Worm (Caenorhabditis elegans) whole organism, L4 larva: ENCODE results near the gene F14F3.4.

Source experiments
- F37D6.2 ChIP-seq: sonication (generic microtip); optimal IDR thresholded peaks from 2 replicates; lab custom pipeline; 2016; ENCODE audit warnings: mild to moderate bottlenecking, missing genetic modification characterization, missing compliant biosample characterization
- Y105C5A.15 ChIP-seq: fragments of 200-800 bp; sonication (Bioruptor generic); IDR thresholded peaks from 2 replicates; pipeline ENCODE4 v1.3.6; 2022; ENCODE audit warnings: missing genetic modification characterization, missing compliant biosample characterization
- Y75B8A.6 ChIP-seq: fragments of 200-800 bp; sonication (Bioruptor generic); IDR thresholded peaks from 2 replicates; pipeline ENCODE4 v1.3.6; 2022; ENCODE audit warnings: missing genetic modification reagents, missing genetic modification characterization, missing compliant biosample characterization
- ZK337.2 ChIP-seq: fragments of 200-800 bp; sonication (Bioruptor generic); IDR thresholded peaks from 2 replicates; pipeline ENCODE4 v1.3.6; 2022; ENCODE audit warnings: missing genetic modification reagents, missing genetic modification characterization, missing compliant biosample characterization
- ZK546.5 ChIP-seq, 2 experiments: sonication (generic microtip); optimal IDR thresholded peaks; 2 replicates each; lab custom pipeline; 2017; ENCODE audit warnings: missing biosample characterization in 2 of 2, missing genetic modification characterization in 2 of 2
- aha-1 ChIP-seq: fragments of 150-350 bp; peaks from one replicate; lab custom pipeline; 2014; ENCODE audit warnings: missing biosample characterization, missing genetic modification characterization
- ceh-32 ChIP-seq: sonication (generic microtip); optimal IDR thresholded peaks from 2 replicates; lab custom pipeline; 2016; ENCODE audit warnings: mild to moderate bottlenecking, missing genetic modification characterization, missing compliant biosample characterization; ENCODE audit not compliant: poor library complexity
- ceh-62 ChIP-seq: sonication (generic microtip); optimal IDR thresholded peaks from 2 replicates; lab custom pipeline; 2017; ENCODE audit warnings: missing biosample characterization, missing genetic modification characterization
- ceh-82 ChIP-seq: sonication (generic microtip); optimal IDR thresholded peaks from 2 replicates; lab custom pipeline; 2017; ENCODE audit warnings: missing biosample characterization, missing genetic modification characterization
- cey-2 ChIP-seq: sonication (generic microtip); optimal IDR thresholded peaks from 3 replicates; lab custom pipeline; 2017; ENCODE audit warnings: missing genetic modification characterization, mild to moderate bottlenecking, missing compliant biosample characterization, antibody characterized with exemption, borderline replicate concordance; ENCODE audit not compliant: insufficient read depth
- daf-19 ChIP-seq: fragments of 200-800 bp; sonication (Bioruptor generic); conservative IDR thresholded peaks from 2 replicates; pipeline ENCODE4 v1.3.6; 2022; ENCODE audit warnings: missing genetic modification characterization, missing compliant biosample characterization
- daf-8 ChIP-seq: fragments of 200-800 bp; sonication (Bioruptor generic); IDR thresholded peaks from 2 replicates; pipeline ENCODE4 v1.3.6; 2022; ENCODE audit warnings: missing genetic modification characterization, missing compliant biosample characterization
- dmd-6 ChIP-seq: fragments of 200-800 bp; sonication (Bioruptor generic); IDR thresholded peaks from 2 replicates; pipeline ENCODE4 v1.3.6; 2022; ENCODE audit warnings: missing genetic modification reagents, missing genetic modification characterization, missing compliant biosample characterization
- dve-1 ChIP-seq: sonication (generic microtip); optimal IDR thresholded peaks from 2 replicates; lab custom pipeline; 2017; ENCODE audit warnings: antibody characterized with exemption, mild to moderate bottlenecking, missing genetic modification characterization, missing compliant biosample characterization; ENCODE audit not compliant: insufficient read depth
- fos-1 ChIP-seq: fragments of 150-350 bp; optimal IDR thresholded peaks from 2 replicates; lab custom pipeline; 2014; ENCODE audit warnings: missing biosample characterization, missing genetic modification characterization
- gei-8 ChIP-seq: fragments of 200-800 bp; sonication (Bioruptor generic); optimal IDR thresholded peaks from 2 replicates; lab custom pipeline; 2018; ENCODE audit warnings: mild to moderate bottlenecking, missing genetic modification characterization, missing compliant biosample characterization
- hlh-11 ChIP-seq: fragments of 200-800 bp; sonication (Bioruptor generic); optimal IDR thresholded peaks from 2 replicates; lab custom pipeline; 2018; ENCODE audit warnings: mild to moderate bottlenecking, missing genetic modification characterization, missing compliant biosample characterization
- lin-1 ChIP-seq: fragments of 200-800 bp; sonication (Bioruptor generic); IDR thresholded peaks from 2 replicates; pipeline ENCODE4 v1.3.6; 2022; ENCODE audit warnings: missing genetic modification reagents, missing genetic modification characterization, missing compliant biosample characterization
- lin-15B ChIP-seq: fragments of 150-350 bp; sonication (generic microtip); optimal IDR thresholded peaks from 3 replicates; lab custom pipeline; 2014; ENCODE audit warnings: missing biosample characterization, missing genetic modification characterization
- lin-29 ChIP-seq: fragments of 200-800 bp; sonication (Bioruptor generic); IDR thresholded peaks from 2 replicates; pipeline ENCODE4 v1.3.6; 2022; ENCODE audit warnings: missing genetic modification reagents, missing genetic modification characterization, missing compliant biosample characterization
- lin-38 ChIP-seq: fragments of 200-800 bp; sonication (Bioruptor generic); IDR thresholded peaks from 2 replicates; pipeline ENCODE4 v1.3.6; 2022; ENCODE audit warnings: missing genetic modification reagents, missing genetic modification characterization, missing compliant biosample characterization
- lir-3 ChIP-seq: sonication (generic microtip); optimal IDR thresholded peaks from 2 replicates; lab custom pipeline; 2016; ENCODE audit warnings: mild to moderate bottlenecking, missing genetic modification characterization, missing compliant biosample characterization
- nhr-102 ChIP-seq: sonication (generic microtip); optimal IDR thresholded peaks from 2 replicates; lab custom pipeline; 2016; ENCODE audit warnings: mild to moderate bottlenecking, missing genetic modification characterization, moderate library complexity, missing compliant biosample characterization
- nhr-111 ChIP-seq: fragments of 200-800 bp; sonication (Bioruptor generic); optimal IDR thresholded peaks from 2 replicates; lab custom pipeline; 2018; ENCODE audit warnings: mild to moderate bottlenecking, missing genetic modification characterization, missing compliant biosample characterization
- nhr-237 ChIP-seq: sonication (generic microtip); optimal IDR thresholded peaks from 2 replicates; lab custom pipeline; 2017; ENCODE audit warnings: missing biosample characterization, missing genetic modification characterization
- nhr-25 ChIP-seq: sonication (generic microtip); optimal IDR thresholded peaks from 2 replicates; lab custom pipeline; 2017; ENCODE audit warnings: missing genetic modification characterization, mild to moderate bottlenecking, missing compliant biosample characterization, antibody characterized with exemption, moderate library complexity, borderline replicate concordance; ENCODE audit not compliant: insufficient read depth
- nhr-41 ChIP-seq: fragments of 200-800 bp; sonication (Bioruptor generic); IDR thresholded peaks from 2 replicates; pipeline ENCODE4 v1.3.6; 2022; ENCODE audit warnings: missing genetic modification reagents, missing genetic modification characterization, missing compliant biosample characterization
- nhr-48 ChIP-seq: sonication (generic microtip); optimal IDR thresholded peaks from 2 replicates; lab custom pipeline; 2016; ENCODE audit warnings: mild to moderate bottlenecking, missing genetic modification characterization, missing compliant biosample characterization
- php-3 ChIP-seq: fragments of 200-800 bp; sonication (Bioruptor generic); IDR thresholded peaks from 2 replicates; pipeline ENCODE4 v1.3.6; 2022; ENCODE audit warnings: missing genetic modification reagents, missing genetic modification characterization, missing compliant biosample characterization
- rbr-2 ChIP-seq: sonication (generic microtip); optimal IDR thresholded peaks from 2 replicates; lab custom pipeline; 2016; ENCODE audit warnings: missing genotype, missing genetic modification characterization, missing compliant biosample characterization
- skn-1 ChIP-seq: fragments of 150-350 bp; optimal IDR thresholded peaks from 2 replicates; lab custom pipeline; 2014; ENCODE audit warnings: missing biosample characterization, missing genetic modification characterization
- snpc-1.2 ChIP-seq: fragments of 200-800 bp; sonication (Bioruptor generic); IDR thresholded peaks from 2 replicates; pipeline ENCODE4 v1.3.6; 2022; ENCODE audit warnings: missing genetic modification reagents, missing genetic modification characterization, missing compliant biosample characterization
- spr-3 ChIP-seq: fragments of 200-800 bp; sonication (Bioruptor generic); optimal IDR thresholded peaks from 2 replicates; lab custom pipeline; 2018; ENCODE audit warnings: mild to moderate bottlenecking, missing genetic modification characterization, missing compliant biosample characterization
- unc-130 ChIP-seq: sonication (generic microtip); optimal IDR thresholded peaks from 2 replicates; lab custom pipeline; 2016; ENCODE audit warnings: missing genetic modification reagents, missing genetic modification characterization, missing compliant biosample characterization
- unc-62 ChIP-seq, 3 experiments: fragments of 150-350 bp in 1 of 3; sonication (generic microtip); optimal IDR thresholded peaks in 2 of 3; peaks in 1 of 3; 1 replicate in 1 of 3; 2 replicates in 2 of 3; lab custom pipeline; 2014 to 2017; ENCODE audit warnings: missing biosample characterization in 3 of 3, missing genetic modification characterization in 3 of 3, missing genetic modification reagents in 3 of 3, missing genotype in 1 of 3
- vab-7 ChIP-seq: fragments of 200-800 bp; sonication (Bioruptor generic); IDR thresholded peaks from 2 replicates; pipeline ENCODE4 v1.3.6; 2022; ENCODE audit warnings: missing genetic modification reagents, missing genetic modification characterization, missing compliant biosample characterization
- ztf-11 ChIP-seq: fragments of 150-350 bp; optimal IDR thresholded peaks from 2 replicates; lab custom pipeline; 2014; ENCODE audit warnings: missing biosample characterization, missing genetic modification characterization

The F14F3.4 gene

ce11 chrX:10514056-10514455, 7.2 kb downstream of the F14F3.4 start:
- TF ChIP-seq lin-15B (no peak), ZK546.5 (tag; optimal IDR thresholded peaks at IDR 0.05; lab: Kevin White, UChicago) (no peak), nhr-48 (tag; lab: Kevin White, UChicago) (no peak), F37D6.2 (tag; lab: Kevin White, UChicago) (no peak)

ce11 chrX:10507971-10508370, 13.2 kb downstream of the F14F3.4 start:
- peak in 1 of 2 experiments; percentile 70 for TF ChIP-seq unc-62 (GFP tag; optimal IDR thresholded peaks at IDR 0.05 in 1 of 2; lab: Kevin White, UChicago)
- no peak for TF ChIP-seq unc-62 (tag; optimal IDR thresholded peaks at IDR 0.05; lab: Kevin White, UChicago)
- TF ChIP-seq fos-1 (tag; lab: Kevin White, UChicago): no peak
- no peak for TF ChIP-seq ceh-82 (tag; lab: Kevin White, UChicago)
- TF ChIP-seq lin-29 (GFP tag; lab: Robert Waterston, UW): no peak
- TF ChIP-seq ceh-32 (tag; lab: Kevin White, UChicago): no peak

- TF ChIP-seq spr-3 (no peak), cey-2 (no peak), ZK337.2 (no peak), daf-8 (GFP tag; lab: Robert Waterston, UW) (no peak), fos-1 (tag; lab: Kevin White, UChicago) (no peak), nhr-237 (tag; lab: Kevin White, UChicago) (no peak), php-3 (no peak), nhr-41 (GFP tag; lab: Robert Waterston, UW) (no peak), nhr-102 (tag; lab: Kevin White, UChicago) (no peak), dmd-6 (GFP tag; lab: Robert Waterston, UW) (no peak)
Observed at ce11 chrX:10505193-10505592, 16.0 kb downstream of the F14F3.4 start.

ce11 chrX:10503393-10503792, 17.8 kb downstream of the F14F3.4 start:
- TF ChIP-seq ztf-11 (tag; lab: Kevin White, UChicago): no peak
- no peak for TF ChIP-seq F37D6.2 (tag; lab: Kevin White, UChicago)
- no peak for TF ChIP-seq Y75B8A.6 (GFP tag; lab: Robert Waterston, UW)
- no peak for TF ChIP-seq hlh-11
- TF ChIP-seq unc-130 (GFP tag; lab: Kevin White, UChicago): no peak
- TF ChIP-seq Y105C5A.15: no peak
- TF ChIP-seq spr-3: no peak
- no peak for TF ChIP-seq nhr-25 (tag; lab: Kevin White, UChicago)
- no peak for TF ChIP-seq lir-3 (tag; lab: Kevin White, UChicago)
- no peak for TF ChIP-seq nhr-102 (tag; lab: Kevin White, UChicago)
- no peak for TF ChIP-seq lin-1 (GFP tag; lab: Robert Waterston, UW)
- TF ChIP-seq daf-19 (GFP tag; lab: Robert Waterston, UW): no peak

ce11 chrX:10499590-10499989, 21.6 kb downstream of the F14F3.4 start, which contains the start of gene vab-3:
TSS of gene vab-3 (plus strand) at chrX:10499890.
- TF ChIP-seq snpc-1.2 (GFP tag; lab: Robert Waterston, UW): no peak
- TF ChIP-seq ceh-62 (tag; lab: Kevin White, UChicago): no peak
- no peak for TF ChIP-seq aha-1 (tag; lab: Kevin White, UChicago)
- TF ChIP-seq gei-8 (GFP tag; lab: Kevin White, UChicago): no peak
- no peak for TF ChIP-seq rbr-2 (tag; lab: Kevin White, UChicago)
- no peak for TF ChIP-seq vab-7 (GFP tag; lab: Robert Waterston, UW)
- no peak for TF ChIP-seq nhr-111 (GFP tag; lab: Kevin White, UChicago)
- TF ChIP-seq nhr-48 (tag; lab: Kevin White, UChicago): no peak
- TF ChIP-seq cey-2: no peak
- TF ChIP-seq ZK337.2: no peak
- TF ChIP-seq dve-1: no peak
- no peak for TF ChIP-seq lin-15B
- TF ChIP-seq skn-1 (tag; lab: Kevin White, UChicago): no peak
- TF ChIP-seq lin-29 (GFP tag; lab: Robert Waterston, UW): no peak
- no peak for TF ChIP-seq lin-38
